Worm (Caenorhabditis elegans) whole organism, L2 larva: ENCODE data around the gene lsm-8.
A peak's percentile ranks its signal among the peaks of the same experiment; 100 is the strongest.

ENCODE experiments used
- C34F6.9 ChIP-seq: fragments of 150-350 bp; optimal IDR thresholded peaks from 2 replicates; lab custom pipeline; 2014; ENCODE audit warnings: missing biosample characterization, missing genetic modification characterization
- F13H6.1 ChIP-seq: sonication (generic microtip); optimal IDR thresholded peaks from 2 replicates; lab custom pipeline; 2016; ENCODE audit warnings: missing genetic modification characterization, missing compliant biosample characterization
- Y55F3AM.14 ChIP-seq: fragments of 200-800 bp; sonication (Bioruptor generic); optimal IDR thresholded peaks from 2 replicates; lab custom pipeline; 2018; ENCODE audit warnings: mild to moderate bottlenecking, missing genetic modification characterization, missing compliant biosample characterization
- ama-1 ChIP-seq: fragments of 150-350 bp; optimal IDR thresholded peaks from 2 replicates; lab custom pipeline; 2018; ENCODE audit warnings: inconsistent platforms
- blmp-1 ChIP-seq: sonication (generic microtip); optimal IDR thresholded peaks from 2 replicates; lab custom pipeline; 2017; ENCODE audit warnings: missing genetic modification characterization, mild to moderate bottlenecking, missing compliant biosample characterization, antibody characterized with exemption, moderate library complexity; ENCODE audit not compliant: insufficient read depth
- egl-27 ChIP-seq: sonication (generic microtip); optimal IDR thresholded peaks from 3 replicates; lab custom pipeline; 2017; ENCODE audit warnings: missing biosample characterization, missing genetic modification reagents, missing genetic modification characterization
- elt-1 ChIP-seq: fragments of 150-350 bp; optimal IDR thresholded peaks from 2 replicates; lab custom pipeline; 2014; ENCODE audit warnings: missing biosample characterization, missing genetic modification characterization
- elt-3 ChIP-seq: sonication (generic microtip); optimal IDR thresholded peaks from 2 replicates; lab custom pipeline; 2017; ENCODE audit warnings: missing biosample characterization, missing genetic modification characterization
- fos-1 ChIP-seq: fragments of 150-350 bp; optimal IDR thresholded peaks from 2 replicates; lab custom pipeline; 2014; ENCODE audit warnings: missing biosample characterization, missing genetic modification characterization
- gmeb-1 ChIP-seq: fragments of 150-350 bp; optimal IDR thresholded peaks from 2 replicates; lab custom pipeline; 2014; ENCODE audit warnings: missing biosample characterization, missing genetic modification characterization
- lin-39 ChIP-seq: fragments of 150-350 bp; optimal IDR thresholded peaks from 2 replicates; lab custom pipeline; 2014; ENCODE audit warnings: missing biosample characterization, missing genetic modification reagents, missing genetic modification characterization
- lsy-2 ChIP-seq, 2 experiments: fragments of 150-350 bp in 1 of 2; sonication (generic microtip) in 1 of 2; optimal IDR thresholded peaks; 2 replicates each; lab custom pipeline; 2014 to 2017; ENCODE audit warnings: missing biosample characterization in 2 of 2, missing genetic modification characterization in 2 of 2
- mab-5 ChIP-seq: fragments of 150-350 bp; optimal IDR thresholded peaks from 2 replicates; lab custom pipeline; 2014; ENCODE audit warnings: missing biosample characterization, missing genetic modification characterization
- mbf-1 ChIP-seq: sonication (generic microtip); optimal IDR thresholded peaks from 2 replicates; lab custom pipeline; 2017; ENCODE audit warnings: missing biosample characterization, missing genetic modification characterization
- mdl-1 ChIP-seq, 2 experiments: fragments of 150-350 bp in 1 of 2; sonication (generic microtip) in 1 of 2; optimal IDR thresholded peaks; 2 replicates each; lab custom pipeline; 2017; ENCODE audit warnings: missing biosample characterization in 2 of 2, missing genetic modification characterization in 2 of 2
- nhr-10 ChIP-seq: sonication (generic microtip); optimal IDR thresholded peaks from 2 replicates; lab custom pipeline; 2017; ENCODE audit warnings: missing biosample characterization, missing genetic modification characterization
- nhr-12 ChIP-seq: fragments of 150-350 bp; optimal IDR thresholded peaks from 2 replicates; lab custom pipeline; 2014; ENCODE audit warnings: missing biosample characterization, missing genetic modification characterization
- nhr-21 ChIP-seq: fragments of 150-350 bp; optimal IDR thresholded peaks from 2 replicates; lab custom pipeline; 2014; ENCODE audit warnings: missing biosample characterization, missing genetic modification characterization
- nhr-23 ChIP-seq: fragments of 150-350 bp; optimal IDR thresholded peaks from 2 replicates; lab custom pipeline; 2014; ENCODE audit warnings: missing biosample characterization, missing genetic modification reagents, missing genetic modification characterization
- nhr-237 ChIP-seq: fragments of 150-350 bp; optimal IDR thresholded peaks from 2 replicates; lab custom pipeline; 2014; ENCODE audit warnings: missing biosample characterization, missing genetic modification characterization
- nhr-25 ChIP-seq: fragments of 150-350 bp; sonication (generic microtip); optimal IDR thresholded peaks from 3 replicates; lab custom pipeline; 2014; ENCODE audit warnings: missing biosample characterization, missing genetic modification characterization
- nhr-77 ChIP-seq: fragments of 150-350 bp; optimal IDR thresholded peaks from 2 replicates; lab custom pipeline; 2014; ENCODE audit warnings: missing biosample characterization, missing genetic modification characterization
- peb-1 ChIP-seq: fragments of 150-350 bp; optimal IDR thresholded peaks from 2 replicates; lab custom pipeline; 2014; ENCODE audit warnings: missing biosample characterization, missing genetic modification characterization
- sem-4 ChIP-seq: fragments of 150-350 bp; optimal IDR thresholded peaks from 2 replicates; lab custom pipeline; 2014; ENCODE audit warnings: missing biosample characterization, missing genetic modification reagents, missing genetic modification characterization
- sma-3 ChIP-seq: sonication (generic microtip); optimal IDR thresholded peaks from 2 replicates; lab custom pipeline; 2016; ENCODE audit warnings: missing genetic modification reagents, missing genetic modification characterization, missing compliant biosample characterization
- snpc-4 ChIP-seq: fragments of 150-350 bp; optimal IDR thresholded peaks from 2 replicates; lab custom pipeline; 2014; ENCODE audit warnings: missing biosample characterization, missing genetic modification characterization
- unc-55 ChIP-seq: fragments of 150-350 bp; sonication (generic microtip); optimal IDR thresholded peaks from 3 replicates; lab custom pipeline; 2014; ENCODE audit warnings: missing biosample characterization, missing genetic modification reagents, missing genetic modification characterization
- unc-62 ChIP-seq: fragments of 150-350 bp; optimal IDR thresholded peaks from 2 replicates; lab custom pipeline; 2014; ENCODE audit warnings: missing biosample characterization, missing genetic modification reagents, missing genetic modification characterization
- zag-1 ChIP-seq: fragments of 150-350 bp; optimal IDR thresholded peaks from 2 replicates; lab custom pipeline; 2014; ENCODE audit warnings: missing biosample characterization, missing genetic modification characterization
- ztf-1 ChIP-seq: fragments of 200-800 bp; sonication (Bioruptor generic); conservative IDR thresholded peaks from 2 replicates; pipeline ENCODE4 v1.3.6; 2022; ENCODE audit warnings: missing genetic modification characterization, missing compliant biosample characterization
- ztf-4 ChIP-seq: fragments of 150-350 bp; optimal IDR thresholded peaks from 2 replicates; lab custom pipeline; 2014; ENCODE audit warnings: missing biosample characterization, missing genetic modification characterization

lsm-8 gene

ce11 chrIV:6327363-6328015 lies 1.2 kb downstream of the lsm-8 start:
- TF ChIP-seq zag-1 (tag; lab: Kevin White, UChicago) (no peak), C34F6.9 (tag; lab: Kevin White, UChicago) (peak; percentile 63), lsy-2 (tag; optimal IDR thresholded peaks at IDR 0.05; lab: Kevin White, UChicago) (peak in 1 of 2 experiments; percentile 41), fos-1 (peak; percentile 75), sma-3 (GFP tag; lab: Kevin White, UChicago) (no peak), unc-55 (GFP tag; lab: Kevin White, UChicago) (peak; percentile 63)

DNA sequence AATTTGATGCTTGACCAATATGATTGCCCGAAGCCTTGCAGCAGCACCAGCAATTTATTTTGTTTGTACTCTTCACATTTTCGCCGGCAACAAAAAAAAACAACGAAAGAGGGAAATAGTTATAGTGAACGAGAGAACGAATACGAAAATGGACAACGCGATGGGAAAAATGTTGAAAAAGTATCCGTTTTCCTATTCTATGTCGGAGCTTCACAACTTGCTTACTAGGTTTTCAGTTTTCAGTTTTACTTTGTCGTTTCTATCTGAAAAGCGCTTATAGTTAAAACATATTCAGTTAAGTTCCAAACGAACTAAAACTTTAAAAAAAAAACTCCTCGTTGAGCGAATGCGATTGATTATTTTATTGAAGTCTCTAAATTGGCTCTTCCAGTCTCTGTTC lies 1.9 kb downstream of the lsm-8 start:
- TF ChIP-seq peb-1 (tag; lab: Kevin White, UChicago) (no peak), mbf-1 (tag; lab: Kevin White, UChicago) (no peak), F13H6.1 (no peak), Y55F3AM.14 (GFP tag; lab: Kevin White, UChicago) (no peak), nhr-77 (tag; lab: Kevin White, UChicago) (no peak), lsy-2 (tag; optimal IDR thresholded peaks at IDR 0.05; lab: Kevin White, UChicago) (no peak), elt-3 (tag; lab: Kevin White, UChicago) (no peak), nhr-23 (tag; lab: Kevin White, UChicago) (no peak), nhr-21 (no peak)

- TF ChIP-seq zag-1 (tag; lab: Kevin White, UChicago) (no peak), ama-1 (lab: Kevin White, UChicago) (no peak), nhr-12 (no peak), ztf-1 (GFP tag; lab: Robert Waterston, UW) (no peak), mab-5 (tag; lab: Kevin White, UChicago) (no peak), nhr-23 (tag; lab: Kevin White, UChicago) (no peak), sma-3 (GFP tag; lab: Kevin White, UChicago) (no peak), sem-4 (tag; lab: Kevin White, UChicago) (no peak), mbf-1 (tag; lab: Kevin White, UChicago) (no peak), nhr-237 (tag; lab: Kevin White, UChicago) (no peak), mdl-1 (tag; optimal IDR thresholded peaks at IDR 0.05; lab: Kevin White, UChicago) (no peak), ztf-4 (no peak), C34F6.9 (tag; lab: Kevin White, UChicago) (no peak), lin-39 (tag; lab: Kevin White, UChicago) (no peak), blmp-1 (tag; lab: Kevin White, UChicago) (no peak), unc-62 (GFP tag; lab: Kevin White, UChicago) (no peak)
These were observed 3.0 kb downstream of the lsm-8 start, which contains the start of gene seu-1 for ce11 chrIV:6329339-6329738. Gene seu-1, plus strand, starts transcription at chrIV:6329639.

DNA sequence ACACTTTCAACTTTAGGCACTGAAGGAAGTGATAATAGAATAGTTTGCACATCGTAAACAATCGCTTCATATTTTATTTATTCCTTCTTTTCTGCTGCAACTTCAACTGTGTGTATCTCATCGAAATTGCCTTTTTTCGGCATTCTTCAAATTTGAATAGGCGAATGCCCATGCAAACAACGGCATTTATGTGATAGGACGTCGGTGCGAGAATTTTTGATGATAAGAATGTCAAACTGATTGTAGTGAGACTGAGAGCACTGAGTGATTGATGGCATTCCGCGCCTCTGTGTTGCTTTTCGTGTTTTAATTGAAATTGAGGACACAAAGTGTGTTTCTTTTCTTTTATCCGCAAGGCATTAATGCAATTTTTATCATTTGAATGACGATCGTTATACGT lies 4.5 kb downstream of the lsm-8 start:
- TF ChIP-seq mbf-1 (tag; lab: Kevin White, UChicago) (no peak), fos-1 (peak; percentile 68), gmeb-1 (no peak)

DNA sequence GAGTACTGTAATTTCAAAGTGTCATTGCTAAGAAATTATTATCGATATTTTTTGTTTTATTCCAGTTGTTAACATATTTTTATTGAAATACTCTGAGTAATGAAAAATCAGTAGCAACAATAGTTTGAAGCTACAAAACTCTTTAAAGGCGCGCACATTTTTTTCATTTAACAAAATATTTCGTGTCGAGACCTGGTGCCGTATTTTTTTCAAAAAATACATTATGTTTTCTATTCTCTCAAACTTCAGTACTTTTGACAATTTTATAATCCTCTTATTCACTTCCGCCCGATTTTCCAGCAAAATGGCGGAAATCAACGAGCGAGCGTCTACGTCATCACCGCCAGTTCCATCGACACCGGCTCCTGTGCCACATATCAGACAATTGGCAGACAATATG lies 7.6 kb downstream of the lsm-8 start, which contains the start of gene blos-2:
Gene blos-2, plus strand, starts transcription at position 301 of the 400 bp plus-strand sequence.
- TF ChIP-seq elt-1 (tag; lab: Kevin White, UChicago) (no peak), nhr-25 (tag; lab: Kevin White, UChicago) (no peak), mbf-1 (tag; lab: Kevin White, UChicago) (no peak), ztf-1 (GFP tag; lab: Robert Waterston, UW) (no peak), lsy-2 (tag; optimal IDR thresholded peaks at IDR 0.05; lab: Kevin White, UChicago) (no peak), C34F6.9 (tag; lab: Kevin White, UChicago) (no peak), mdl-1 (tag; optimal IDR thresholded peaks at IDR 0.05; lab: Kevin White, UChicago) (no peak), nhr-10 (tag; lab: Kevin White, UChicago) (no peak), snpc-4 (tag; lab: Kevin White, UChicago) (no peak), egl-27 (tag; lab: Kevin White, UChicago) (no peak), nhr-23 (tag; lab: Kevin White, UChicago) (no peak), unc-62 (GFP tag; lab: Kevin White, UChicago) (no peak)
